Worm (Caenorhabditis elegans) whole organism, young adult: Measurements from ENCODE around the gene F18G5.1.

ENCODE experiments used
- C17E4.6 ChIP-seq: fragments of 200-800 bp; sonication (Bioruptor generic); IDR thresholded peaks from 2 replicates; pipeline ENCODE4 v1.3.6; 2022; ENCODE audit warnings: missing genetic modification reagents, missing genetic modification characterization, missing compliant biosample characterization
- F22D6.2 ChIP-seq: sonication (generic microtip); optimal IDR thresholded peaks from 2 replicates; lab custom pipeline; 2016; ENCODE audit warnings: mild to moderate bottlenecking, missing genetic modification characterization, missing compliant biosample characterization
- F37B4.10 ChIP-seq: fragments of 200-800 bp; sonication (Bioruptor generic); IDR thresholded peaks from 2 replicates; pipeline ENCODE4 v1.3.6; 2022; ENCODE audit warnings: missing genetic modification characterization, missing compliant biosample characterization
- F49E8.2 ChIP-seq: sonication (generic microtip); optimal IDR thresholded peaks from 3 replicates; lab custom pipeline; 2017; ENCODE audit warnings: missing genetic modification characterization, mild to moderate bottlenecking, missing compliant biosample characterization, antibody characterized with exemption, moderate library complexity; ENCODE audit not compliant: insufficient read depth
- F55B11.4 ChIP-seq: sonication (generic microtip); optimal IDR thresholded peaks from 2 replicates; lab custom pipeline; 2016; ENCODE audit warnings: missing compliant biosample characterization, missing genetic modification characterization, borderline replicate concordance; ENCODE audit not compliant: insufficient read depth
- Y53G8AR.9 ChIP-seq: fragments of 200-800 bp; sonication (Bioruptor generic); conservative IDR thresholded peaks from 2 replicates; pipeline ENCODE4 v1.3.6; 2022; ENCODE audit warnings: missing genetic modification reagents, missing genetic modification characterization, missing compliant biosample characterization
- Y56A3A.18 ChIP-seq: fragments of 200-800 bp; sonication (Bioruptor generic); IDR thresholded peaks from 2 replicates; pipeline ENCODE4 v1.3.6; 2022; ENCODE audit warnings: missing genetic modification reagents, missing genetic modification characterization, missing compliant biosample characterization
- Y79H2A.3 ChIP-seq: fragments of 200-800 bp; sonication (Bioruptor generic); conservative IDR thresholded peaks from 2 replicates; pipeline ENCODE4 v1.3.6; 2022; ENCODE audit warnings: missing genetic modification reagents, missing genetic modification characterization, missing compliant biosample characterization
- aptf-2 ChIP-seq: fragments of 200-800 bp; sonication (Bioruptor generic); conservative IDR thresholded peaks from 2 replicates; pipeline ENCODE4 v1.3.6; 2022; ENCODE audit warnings: missing genetic modification reagents, missing genetic modification characterization, missing compliant biosample characterization
- aptf-3 ChIP-seq: fragments of 200-800 bp; sonication (Bioruptor generic); IDR thresholded peaks from 2 replicates; pipeline ENCODE4 v1.3.6; 2022; ENCODE audit warnings: missing genetic modification characterization, missing compliant biosample characterization
- atf-7 ChIP-seq: sonication (generic microtip); optimal IDR thresholded peaks from 2 replicates; lab custom pipeline; 2017; ENCODE audit warnings: mild to moderate bottlenecking, missing genetic modification characterization, missing compliant biosample characterization
- bed-1 ChIP-seq: fragments of 200-800 bp; sonication (Bioruptor generic); IDR thresholded peaks from 2 replicates; pipeline ENCODE4 v1.3.6; 2022; ENCODE audit warnings: missing genetic modification reagents, missing genetic modification characterization, missing compliant biosample characterization
- bed-2 ChIP-seq: fragments of 200-800 bp; sonication (Bioruptor generic); IDR thresholded peaks from 2 replicates; pipeline ENCODE4 v1.3.6; 2022; ENCODE audit warnings: missing genetic modification reagents, missing genetic modification characterization, missing compliant biosample characterization
- cebp-1 ChIP-seq, 2 experiments: fragments of 200-800 bp in 1 of 2; sonication (Bioruptor generic) in 1 of 2; sonication (generic microtip) in 1 of 2; IDR thresholded peaks in 1 of 2; optimal IDR thresholded peaks in 1 of 2; 2 replicates each; pipeline versions ENCODE4 v1.3.6 to Lab custom; 2017 to 2022; ENCODE audit warnings: missing compliant biosample characterization in 2 of 2, missing genetic modification characterization in 2 of 2, mild to moderate bottlenecking in 1 of 2, missing genetic modification reagents in 1 of 2, moderate library complexity in 1 of 2
- cebp-2 ChIP-seq: fragments of 200-800 bp; sonication (Bioruptor generic); IDR thresholded peaks from 2 replicates; pipeline ENCODE4 v1.3.6; 2022; ENCODE audit warnings: missing genetic modification characterization, missing compliant biosample characterization
- ceh-27 ChIP-seq: fragments of 200-800 bp; sonication (Bioruptor generic); optimal IDR thresholded peaks from 2 replicates; lab custom pipeline; 2018; ENCODE audit warnings: mild to moderate bottlenecking, missing genetic modification characterization, moderate library complexity, missing compliant biosample characterization
- ceh-79 ChIP-seq: sonication (generic microtip); optimal IDR thresholded peaks from 2 replicates; lab custom pipeline; 2017; ENCODE audit warnings: mild to moderate bottlenecking, missing genetic modification characterization, missing compliant biosample characterization
- dox-1 ChIP-seq: fragments of 200-800 bp; sonication (Bioruptor generic); IDR thresholded peaks from 2 replicates; pipeline ENCODE4 v1.3.6; 2022; ENCODE audit warnings: missing genetic modification reagents, missing genetic modification characterization, missing compliant biosample characterization
- egl-18 ChIP-seq: fragments of 200-800 bp; sonication (Bioruptor generic); IDR thresholded peaks from 2 replicates; pipeline ENCODE4 v1.3.6; 2022; ENCODE audit warnings: missing genetic modification reagents, missing genetic modification characterization, missing compliant biosample characterization
- egrh-3 ChIP-seq: fragments of 200-800 bp; sonication (Bioruptor generic); IDR thresholded peaks from 2 replicates; pipeline ENCODE4 v1.3.6; 2022; ENCODE audit warnings: missing genetic modification reagents, missing genetic modification characterization, missing compliant biosample characterization
- gei-17 ChIP-seq: fragments of 200-800 bp; sonication (Bioruptor generic); optimal IDR thresholded peaks from 2 replicates; lab custom pipeline; 2018; ENCODE audit warnings: mild to moderate bottlenecking, missing genetic modification characterization, missing compliant biosample characterization
- him-1 ChIP-seq: sonication (generic microtip); optimal IDR thresholded peaks from 2 replicates; lab custom pipeline; 2016; ENCODE audit warnings: missing genotype, missing genetic modification reagents, missing genetic modification characterization, missing compliant biosample characterization
- hlh-12 ChIP-seq: sonication (generic microtip); optimal IDR thresholded peaks from 2 replicates; lab custom pipeline; 2016; ENCODE audit warnings: missing genetic modification characterization, missing compliant biosample characterization
- hmg-1.2 ChIP-seq: fragments of 200-800 bp; sonication (Bioruptor generic); IDR thresholded peaks from 2 replicates; pipeline ENCODE4 v1.3.6; 2022; ENCODE audit warnings: missing genetic modification reagents, missing genetic modification characterization, missing compliant biosample characterization
- hmg-20 ChIP-seq: fragments of 200-800 bp; sonication (Bioruptor generic); IDR thresholded peaks from 2 replicates; pipeline ENCODE4 v1.3.6; 2022; ENCODE audit warnings: missing genetic modification reagents, missing genetic modification characterization, missing compliant biosample characterization
- hrde-1 ChIP-seq: sonication (generic microtip); optimal IDR thresholded peaks from 2 replicates; lab custom pipeline; 2016; ENCODE audit warnings: missing genetic modification characterization, mild to moderate bottlenecking, missing compliant biosample characterization, moderate library complexity, missing genotype, missing genetic modification reagents, borderline replicate concordance
- madf-6 ChIP-seq: fragments of 200-800 bp; sonication (Bioruptor generic); IDR thresholded peaks from 2 replicates; pipeline ENCODE4 v1.3.6; 2022; ENCODE audit warnings: missing genetic modification reagents, missing genetic modification characterization, missing compliant biosample characterization
- mcd-1 ChIP-seq: fragments of 200-800 bp; sonication (Bioruptor generic); IDR thresholded peaks from 2 replicates; pipeline ENCODE4 v1.3.6; 2022; ENCODE audit warnings: missing genetic modification reagents, missing genetic modification characterization, missing compliant biosample characterization
- nfya-2 ChIP-seq: fragments of 200-800 bp; sonication (Bioruptor generic); IDR thresholded peaks from 2 replicates; pipeline ENCODE4 v1.3.6; 2022; ENCODE audit warnings: missing genetic modification reagents, missing genetic modification characterization, missing compliant biosample characterization
- nfyb-1 ChIP-seq: fragments of 200-800 bp; sonication (Bioruptor generic); IDR thresholded peaks from 2 replicates; pipeline ENCODE4 v1.3.6; 2022; ENCODE audit warnings: missing genetic modification reagents, missing genetic modification characterization, missing compliant biosample characterization
- nhr-80 ChIP-seq: sonication (generic microtip); optimal IDR thresholded peaks from 2 replicates; lab custom pipeline; 2016; ENCODE audit warnings: missing genetic modification characterization, missing compliant biosample characterization
- pbrm-1 ChIP-seq: fragments of 200-800 bp; sonication (Bioruptor generic); IDR thresholded peaks from 2 replicates; pipeline ENCODE4 v1.3.6; 2022; ENCODE audit warnings: missing genetic modification reagents, missing genetic modification characterization, missing compliant biosample characterization
- snpc-1.1 ChIP-seq: sonication (generic microtip); optimal IDR thresholded peaks from 2 replicates; lab custom pipeline; 2017; ENCODE audit warnings: missing genetic modification characterization, mild to moderate bottlenecking, missing compliant biosample characterization, antibody characterized with exemption, moderate library complexity, missing genotype, missing genetic modification reagents; ENCODE audit not compliant: insufficient read depth
- snpc-4 ChIP-seq, 5 experiments: fragments of 150-350 bp in 1 of 5; sonication (generic microtip) in 4 of 5; optimal IDR thresholded peaks; 2 replicates each; lab custom pipeline; 2014 to 2018; ENCODE audit warnings: missing genetic modification characterization in 5 of 5, missing biosample characterization in 3 of 5, antibody characterized with exemption in 2 of 5, mild to moderate bottlenecking in 2 of 5, missing compliant biosample characterization in 2 of 5, missing genotype in 2 of 5, moderate library complexity in 2 of 5, missing genetic modification reagents in 1 of 5
- somi-1 ChIP-seq: fragments of 200-800 bp; sonication (Bioruptor generic); optimal IDR thresholded peaks from 2 replicates; lab custom pipeline; 2018; ENCODE audit warnings: mild to moderate bottlenecking, missing genetic modification characterization, missing compliant biosample characterization
- xnd-1 ChIP-seq: sonication (generic microtip); optimal IDR thresholded peaks from 2 replicates; lab custom pipeline; 2016; ENCODE audit warnings: missing genotype, missing genetic modification reagents, missing genetic modification characterization, missing compliant biosample characterization
- ztf-18 ChIP-seq: sonication (generic microtip); optimal IDR thresholded peaks from 2 replicates; lab custom pipeline; 2016; ENCODE audit warnings: missing genotype, mild to moderate bottlenecking, missing genetic modification characterization, missing compliant biosample characterization
- ztf-22 ChIP-seq: fragments of 200-800 bp; sonication (Bioruptor generic); optimal IDR thresholded peaks from 2 replicates; lab custom pipeline; 2018; ENCODE audit warnings: mild to moderate bottlenecking, missing genetic modification characterization, moderate library complexity, missing compliant biosample characterization
- ztf-26 ChIP-seq: sonication (generic microtip); optimal IDR thresholded peaks from 2 replicates; lab custom pipeline; 2017; ENCODE audit warnings: missing genetic modification characterization, missing compliant biosample characterization
- ztf-3 ChIP-seq: fragments of 200-800 bp; sonication (Bioruptor generic); optimal IDR thresholded peaks from 2 replicates; lab custom pipeline; 2018; ENCODE audit warnings: mild to moderate bottlenecking, missing genetic modification characterization, missing compliant biosample characterization
- ztf-6 ChIP-seq: fragments of 200-800 bp; sonication (Bioruptor generic); IDR thresholded peaks from 2 replicates; pipeline ENCODE4 v1.3.6; 2022; ENCODE audit warnings: missing genetic modification reagents, missing genetic modification characterization, missing compliant biosample characterization

F18G5.1 gene

ce11 chrX:9266512-9266911, 6.9 kb downstream of the F18G5.1 start:
- TF ChIP-seq ceh-27 (GFP tag; lab: Kevin White, UChicago): no peak
- peak; percentile 14; the same call in 1 of the 2 replicates for TF ChIP-seq hmg-1.2 (GFP tag; lab: Robert Waterston, UW)
- peak; percentile 46; the same call in 1 of the 2 replicates for TF ChIP-seq dox-1 (GFP tag; lab: Robert Waterston, UW)
- TF ChIP-seq nhr-80: peak; percentile 76

ce11 chrX:9268373-9268772, 8.7 kb downstream of the F18G5.1 start:
- no peak for TF ChIP-seq hrde-1 (tag; lab: Kevin White, UChicago)
- no peak for TF ChIP-seq ztf-22 (GFP tag; lab: Kevin White, UChicago)
- TF ChIP-seq nfya-2 (GFP tag; lab: Robert Waterston, UW): no peak
- TF ChIP-seq gei-17 (GFP tag; lab: Kevin White, UChicago): no peak
- TF ChIP-seq madf-6 (GFP tag; lab: Robert Waterston, UW): no peak
- peak; percentile 55; the same call in 1 of the 2 replicates for TF ChIP-seq Y56A3A.18
- TF ChIP-seq hmg-1.2 (GFP tag; lab: Robert Waterston, UW): 0 out of 2 replicates have a peak, but pooled peaks have one; percentile 10
- TF ChIP-seq F49E8.2 (tag; lab: Kevin White, UChicago): no peak
- no peak for TF ChIP-seq bed-1 (GFP tag; lab: Robert Waterston, UW)
- 0 out of 2 replicates have a peak, but pooled peaks have one; percentile 39 for TF ChIP-seq cebp-2 (GFP tag; lab: Robert Waterston, UW)
- TF ChIP-seq ztf-26: no peak
- TF ChIP-seq ztf-3: no peak
- TF ChIP-seq hmg-20: no peak
- no peak for TF ChIP-seq C17E4.6 (GFP tag; lab: Robert Waterston, UW)
- TF ChIP-seq F22D6.2 (tag; lab: Kevin White, UChicago): no peak
- no peak for TF ChIP-seq hlh-12 (tag; lab: Kevin White, UChicago)
- TF ChIP-seq xnd-1 (tag; lab: Kevin White, UChicago): no peak
- no peak for TF ChIP-seq egl-18
- no peak for TF ChIP-seq bed-2 (GFP tag; lab: Robert Waterston, UW)
- TF ChIP-seq ztf-18 (tag; lab: Kevin White, UChicago): no peak
- no peak for TF ChIP-seq F37B4.10 (GFP tag; lab: Robert Waterston, UW)
- TF ChIP-seq snpc-1.1 (tag; lab: Kevin White, UChicago): no peak
- no peak for TF ChIP-seq pbrm-1
- no peak for TF ChIP-seq somi-1 (GFP tag; lab: Kevin White, UChicago)
- no peak for TF ChIP-seq atf-7 (tag; lab: Kevin White, UChicago)
- no peak for TF ChIP-seq mcd-1 (GFP tag; lab: Robert Waterston, UW)
- no peak for TF ChIP-seq cebp-1 (GFP tag; IDR thresholded peaks at IDR 0.05; lab: Robert Waterston, UW)
- TF ChIP-seq cebp-1 (tag; optimal IDR thresholded peaks at IDR 0.05; lab: Kevin White, UChicago): peak; percentile 9
- TF ChIP-seq Y53G8AR.9 (GFP tag; lab: Robert Waterston, UW): 0 out of 2 replicates have a peak, but pooled peaks have one; percentile 38
- no peak for TF ChIP-seq F55B11.4 (tag; lab: Kevin White, UChicago)
- TF ChIP-seq aptf-3: no peak
- TF ChIP-seq snpc-4 (GFP tag; optimal IDR thresholded peaks at IDR 0.05; lab: Kevin White, UChicago): no peak
- TF ChIP-seq snpc-4 (tag; optimal IDR thresholded peaks at IDR 0.05; lab: Kevin White, UChicago): no peak
- TF ChIP-seq him-1 (tag; lab: Kevin White, UChicago): no peak
- no peak for TF ChIP-seq ztf-6 (GFP tag; lab: Robert Waterston, UW)
- TF ChIP-seq ceh-79: no peak
- TF ChIP-seq Y79H2A.3 (GFP tag; lab: Robert Waterston, UW): no peak
- TF ChIP-seq dox-1 (GFP tag; lab: Robert Waterston, UW): no peak
- TF ChIP-seq aptf-2 (GFP tag; lab: Robert Waterston, UW): no peak
- no peak for TF ChIP-seq nfyb-1 (GFP tag; lab: Robert Waterston, UW)
- no peak for TF ChIP-seq egrh-3 (GFP tag; lab: Robert Waterston, UW)
